Worm (Caenorhabditis elegans): ENCODE results near the gene fat-5.

- TF ChIP-seq hlh-1 (tag; optimal IDR thresholded peaks at IDR 0.05), result no peak
- TF ChIP-seq M03D4.4 (tag; optimal IDR thresholded peaks at IDR 0.05), result no peak
- TF ChIP-seq elt-1 (tag; optimal IDR thresholded peaks at IDR 0.05; ENCODE audit: borderline replicate concordance, insufficient read depth), result no peak
- TF ChIP-seq nhr-28 (tag; optimal IDR thresholded peaks at IDR 0.05), result no peak
- TF ChIP-seq unc-39 (tag; optimal IDR thresholded peaks at IDR 0.05), result no peak
- TF ChIP-seq ztf-11 (tag; optimal IDR thresholded peaks at IDR 0.05), result no peak
- no peak for TF ChIP-seq nhr-2 (tag; optimal IDR thresholded peaks at IDR 0.05)
- no peak for TF ChIP-seq snpc-4 (tag; optimal IDR thresholded peaks at IDR 0.05)
- TF ChIP-seq nhr-76 (tag; optimal IDR thresholded peaks at IDR 0.05), result no peak
Observed at ce11 chrV:17723142-17723781, 1.5 kb upstream of the fat-5 start.

All from whole organism, mixed stage, embryonic.